Worm (Caenorhabditis elegans) whole organism, L1 larva: ENCODE results near the gene ZK380.6.
A peak's percentile ranks its signal among the peaks of the same experiment; 100 is the strongest.
"Not testable (repeated sequence)": the region's sequence is repeated elsewhere in the genome, so short reads cannot be mapped to it uniquely, and the experiment has no call there.

Experiments used
- C04F5.9 ChIP-seq: sonication (generic microtip); optimal IDR thresholded peaks from 2 replicates; lab custom pipeline; 2016; ENCODE audit warnings: missing genetic modification characterization, missing compliant biosample characterization
- C16A3.4 ChIP-seq: fragments of 150-350 bp; optimal IDR thresholded peaks from 2 replicates; lab custom pipeline; 2014; ENCODE audit warnings: missing biosample characterization, missing genetic modification characterization
- C34B4.2 ChIP-seq: sonication (generic microtip); optimal IDR thresholded peaks from 2 replicates; lab custom pipeline; 2017; ENCODE audit warnings: mild to moderate bottlenecking, missing genetic modification characterization, missing compliant biosample characterization
- alr-1 ChIP-seq: fragments of 200-800 bp; sonication (Bioruptor generic); optimal IDR thresholded peaks from 2 replicates; lab custom pipeline; 2018; ENCODE audit warnings: borderline replicate concordance, mild to moderate bottlenecking, missing genetic modification characterization, missing compliant biosample characterization
- ama-1 ChIP-seq: fragments of 150-350 bp; optimal IDR thresholded peaks from 2 replicates; lab custom pipeline; 2014
- ceh-63 ChIP-seq: fragments of 200-800 bp; sonication (Bioruptor generic); optimal IDR thresholded peaks from 2 replicates; lab custom pipeline; 2018; ENCODE audit warnings: mild to moderate bottlenecking, missing genetic modification characterization, missing compliant biosample characterization
- dpl-1 ChIP-seq, 3 experiments: fragments of 150-350 bp in 2 of 3; sonication (generic microtip) in 1 of 3; optimal IDR thresholded peaks; 2 replicates each; lab custom pipeline; 2014 to 2017; ENCODE audit warnings: missing biosample characterization in 3 of 3, missing genetic modification characterization in 3 of 3, missing genetic modification reagents in 3 of 3
- efl-1 ChIP-seq, 4 experiments: fragments of 150-350 bp; optimal IDR thresholded peaks in 3 of 4; peaks in 1 of 4; 1 replicate in 1 of 4; 2 replicates in 3 of 4; lab custom pipeline; 2014; ENCODE audit warnings: missing biosample characterization in 2 of 4, missing genetic modification characterization in 2 of 4, missing genetic modification reagents in 2 of 4
- egl-13 ChIP-seq: sonication (generic microtip); optimal IDR thresholded peaks from 2 replicates; lab custom pipeline; 2016; ENCODE audit warnings: missing genotype, missing genetic modification reagents, missing genetic modification characterization, missing compliant biosample characterization
- egl-27 ChIP-seq, 2 experiments: fragments of 150-350 bp in 1 of 2; sonication (generic microtip); optimal IDR thresholded peaks; 3 replicates each; lab custom pipeline; 2017 to 2018; ENCODE audit warnings: missing biosample characterization in 2 of 2, missing genetic modification characterization in 2 of 2, missing genetic modification reagents in 2 of 2
- elt-2 ChIP-seq: sonication (generic microtip); optimal IDR thresholded peaks from 2 replicates; lab custom pipeline; 2016; ENCODE audit warnings: missing genetic modification characterization, mild to moderate bottlenecking, inconsistent platforms, missing compliant biosample characterization, missing genetic modification reagents
- ets-5 ChIP-seq: fragments of 200-800 bp; sonication (Bioruptor generic); IDR thresholded peaks from 2 replicates; pipeline ENCODE4 v1.3.6; 2022; ENCODE audit warnings: missing genetic modification characterization, missing compliant biosample characterization
- fkh-10 ChIP-seq: sonication (generic microtip); optimal IDR thresholded peaks from 2 replicates; lab custom pipeline; 2017; ENCODE audit warnings: missing biosample characterization, missing genetic modification reagents, missing genetic modification characterization
- fos-1 ChIP-seq: fragments of 150-350 bp; optimal IDR thresholded peaks from 2 replicates; lab custom pipeline; 2014; ENCODE audit warnings: missing biosample characterization, missing genetic modification characterization
- grh-1 ChIP-seq: fragments of 200-800 bp; sonication (Bioruptor generic); IDR thresholded peaks from 2 replicates; pipeline ENCODE4 v1.3.6; 2022; ENCODE audit warnings: missing genetic modification reagents, missing genetic modification characterization, missing compliant biosample characterization
- lin-13 ChIP-seq: fragments of 150-350 bp; optimal IDR thresholded peaks from 2 replicates; lab custom pipeline; 2014; ENCODE audit warnings: missing biosample characterization, missing genetic modification reagents, missing genetic modification characterization
- lin-15B ChIP-seq: fragments of 150-350 bp; sonication (generic microtip); optimal IDR thresholded peaks from 3 replicates; lab custom pipeline; 2014; ENCODE audit warnings: missing biosample characterization, missing genetic modification characterization
- lir-3 ChIP-seq: sonication (generic microtip); optimal IDR thresholded peaks from 2 replicates; lab custom pipeline; 2016; ENCODE audit warnings: mild to moderate bottlenecking, missing genetic modification characterization, moderate library complexity, missing compliant biosample characterization; ENCODE audit not compliant: poor library complexity
- nhr-11 ChIP-seq: fragments of 150-350 bp; optimal IDR thresholded peaks from 2 replicates; lab custom pipeline; 2014; ENCODE audit warnings: missing biosample characterization, missing genetic modification characterization
- nhr-12 ChIP-seq: sonication (generic microtip); optimal IDR thresholded peaks from 2 replicates; lab custom pipeline; 2017; ENCODE audit warnings: missing biosample characterization, missing genetic modification characterization
- nhr-19 ChIP-seq: fragments of 200-800 bp; sonication (Bioruptor generic); conservative IDR thresholded peaks from 2 replicates; pipeline ENCODE4 v1.3.6; 2022; ENCODE audit warnings: missing genetic modification characterization, missing compliant biosample characterization
- nhr-20 ChIP-seq: sonication (generic microtip); optimal IDR thresholded peaks from 2 replicates; lab custom pipeline; 2016; ENCODE audit warnings: mild to moderate bottlenecking, missing genetic modification characterization, missing compliant biosample characterization
- nhr-71 ChIP-seq: sonication (generic microtip); optimal IDR thresholded peaks from 2 replicates; lab custom pipeline; 2016; ENCODE audit warnings: mild to moderate bottlenecking, missing genetic modification characterization, moderate library complexity, missing compliant biosample characterization
- nhr-84 ChIP-seq: sonication (generic microtip); optimal IDR thresholded peaks from 2 replicates; lab custom pipeline; 2017; ENCODE audit warnings: missing biosample characterization, missing genetic modification characterization
- pax-3 ChIP-seq: fragments of 200-800 bp; sonication (Bioruptor generic); optimal IDR thresholded peaks from 2 replicates; lab custom pipeline; 2018; ENCODE audit warnings: mild to moderate bottlenecking, missing genetic modification characterization, moderate library complexity, missing compliant biosample characterization
- pqm-1 ChIP-seq: sonication (generic microtip); optimal IDR thresholded peaks from 3 replicates; lab custom pipeline; 2017; ENCODE audit warnings: missing biosample characterization, missing genetic modification characterization
- skn-1 ChIP-seq: fragments of 150-350 bp; optimal IDR thresholded peaks from 2 replicates; lab custom pipeline; 2014; ENCODE audit warnings: missing biosample characterization, missing genetic modification characterization
- snpc-4 ChIP-seq: fragments of 150-350 bp; optimal IDR thresholded peaks from 2 replicates; lab custom pipeline; 2014; ENCODE audit warnings: missing biosample characterization, missing genetic modification characterization
- sox-4 ChIP-seq: sonication (generic microtip); optimal IDR thresholded peaks from 2 replicates; lab custom pipeline; 2016; ENCODE audit warnings: missing genetic modification characterization, missing compliant biosample characterization
- sptf-1 ChIP-seq: fragments of 150-350 bp; optimal IDR thresholded peaks from 2 replicates; lab custom pipeline; 2014; ENCODE audit warnings: missing biosample characterization, missing genetic modification characterization
- sup-37 ChIP-seq: fragments of 200-800 bp; sonication (Bioruptor generic); optimal IDR thresholded peaks from 2 replicates; lab custom pipeline; 2018; ENCODE audit warnings: mild to moderate bottlenecking, missing genetic modification characterization, missing compliant biosample characterization
- zag-1 ChIP-seq: fragments of 150-350 bp; optimal IDR thresholded peaks from 2 replicates; lab custom pipeline; 2014; ENCODE audit warnings: missing biosample characterization, missing genetic modification characterization
- zip-4 ChIP-seq: fragments of 200-800 bp; sonication (Bioruptor generic); optimal IDR thresholded peaks from 2 replicates; lab custom pipeline; 2018; ENCODE audit warnings: mild to moderate bottlenecking, missing genetic modification characterization, moderate library complexity, missing compliant biosample characterization
- ztf-4 ChIP-seq: fragments of 150-350 bp; optimal IDR thresholded peaks from 2 replicates; lab custom pipeline; 2014; ENCODE audit warnings: missing biosample characterization, missing genetic modification characterization

Gene ZK380.6

ce11 chrX:1678021-1678420 is 23.8 kb downstream of the ZK380.6 start, which contains the start of gene fbxa-170:
Gene fbxa-170, minus strand, starts transcription at chrX:1678121.
- no peak for TF ChIP-seq pqm-1 (tag; lab: Kevin White, UChicago)
- TF ChIP-seq alr-1, result no peak
- TF ChIP-seq sup-37 (GFP tag; lab: Kevin White, UChicago), result no peak
- no peak for TF ChIP-seq nhr-19 (GFP tag; lab: Robert Waterston, UW)
- no peak for TF ChIP-seq nhr-71

- no peak for TF ChIP-seq ets-5 (GFP tag; lab: Robert Waterston, UW)
- no peak for TF ChIP-seq zag-1 (tag; lab: Kevin White, UChicago)
- TF ChIP-seq skn-1 (tag; lab: Kevin White, UChicago), result no peak
- no peak for TF ChIP-seq lin-15B
- TF ChIP-seq pax-3 (tag; lab: Kevin White, UChicago), result no peak
- no peak for TF ChIP-seq nhr-11 (tag; lab: Kevin White, UChicago)
- peak in 1 of 2 experiments; percentile 8 for TF ChIP-seq efl-1 (optimal IDR thresholded peaks at IDR 0.05; lab: Kevin White, UChicago)
- TF ChIP-seq efl-1 (GFP tag; optimal IDR thresholded peaks at IDR 0.05 in 1 of 2; lab: Kevin White, UChicago), result no peak
Observed at ce11 chrX:1682558-1682957, 28.3 kb downstream of the ZK380.6 start, which contains the start of gene meg-4. Gene meg-4, plus strand, starts transcription at chrX:1682954.

- TF ChIP-seq nhr-84; nhr-20 (tag; lab: Kevin White, UChicago); ceh-63: not testable (repeated sequence)
Observed at ce11 chrX:1687079-1687478, 32.8 kb downstream of the ZK380.6 start, which contains the start of gene C36C9.11. Gene C36C9.11, plus strand, starts transcription at chrX:1687379.

ce11 chrX:1689996-1690395 is 35.8 kb downstream of the ZK380.6 start, which contains the start of gene C36C9.12:
Gene C36C9.12, minus strand, starts transcription at chrX:1690096.
- not testable (repeated sequence) for TF ChIP-seq egl-13 (tag; lab: Kevin White, UChicago); lin-13 (GFP tag; lab: Kevin White, UChicago); ets-5 (GFP tag; lab: Robert Waterston, UW)
- TF ChIP-seq, all 84 proteins: peak for 0; not testable (repeated sequence) for 84

- not testable (repeated sequence) for TF ChIP-seq lir-3, zag-1, C16A3.4 (tag; lab: Kevin White, UChicago)
Observed at ce11 chrX:1690894-1691293, 36.6 kb downstream of the ZK380.6 start, which contains the start of gene C36C9.6. Gene C36C9.6, minus strand, starts transcription at chrX:1690994.

- not testable (repeated sequence) for TF ChIP-seq elt-2 (tag; lab: Kevin White, UChicago); ama-1; snpc-4 (tag; lab: Kevin White, UChicago)
- TF ChIP-seq, all 84 proteins: peak for 0; not testable (repeated sequence) for 84
Observed at ce11 chrX:1696879-1697278, 42.6 kb downstream of the ZK380.6 start, which contains the start of gene C36C9.4. Gene C36C9.4, minus strand, starts transcription at chrX:1696979.

ce11 chrX:1698476-1698875 is 44.2 kb downstream of the ZK380.6 start:
- TF ChIP-seq alr-1 (no peak), grh-1 (GFP tag; lab: Robert Waterston, UW) (no peak), sptf-1 (tag; lab: Kevin White, UChicago) (no peak), ztf-4 (tag; lab: Kevin White, UChicago) (no peak), nhr-19 (GFP tag; lab: Robert Waterston, UW) (no peak), ets-5 (GFP tag; lab: Robert Waterston, UW) (no peak), elt-2 (tag; lab: Kevin White, UChicago) (no peak), sox-4 (no peak), zip-4 (GFP tag; lab: Kevin White, UChicago) (no peak), fos-1 (tag; lab: Kevin White, UChicago) (no peak), nhr-12 (no peak), C34B4.2 (no peak), dpl-1 (GFP tag; optimal IDR thresholded peaks at IDR 0.05; lab: Kevin White, UChicago) (no peak), fkh-10 (GFP tag; lab: Kevin White, UChicago) (no peak), egl-27 (tag; optimal IDR thresholded peaks at IDR 0.05; lab: Kevin White, UChicago) (no peak), C04F5.9 (no peak), C16A3.4 (tag; lab: Kevin White, UChicago) (no peak)
